Fruit fly (Drosophila melanogaster): Measurements from ENCODE around the gene CG42780.

The CG42780 gene

dm6 chrX:7337975-7338374 is 6.0 kb upstream of the CG42780 start (continued):
- TF ChIP-seq shn (GFP tag; optimal IDR thresholded peaks at IDR 0.05) (no peak), CG9727 (GFP tag; optimal IDR thresholded peaks at IDR 0.05) (no peak), CG6765 (GFP tag; optimal IDR thresholded peaks at IDR 0.05) (no peak), CG31441 (GFP tag; IDR thresholded peaks at IDR 0.05) (no peak), nerfin-2 (GFP tag; IDR thresholded peaks at IDR 0.05; ENCODE audit: partially characterized antibody) (no peak), CG6654 (GFP tag; optimal IDR thresholded peaks at IDR 0.05) (peak; percentile 98), mirr (GFP tag; optimal IDR thresholded peaks at IDR 0.05) (no peak), tio (GFP tag; optimal IDR thresholded peaks at IDR 0.05) (no peak), CG13775 (GFP tag; optimal IDR thresholded peaks at IDR 0.05) (no peak), wek (GFP tag; optimal IDR thresholded peaks at IDR 0.05) (no peak), CG11504 (tag; optimal IDR thresholded peaks at IDR 0.05) (no peak), seq (GFP tag; IDR thresholded peaks at IDR 0.05) (0 out of 2 replicates have a peak, but pooled peaks have one; percentile 0), CG10274 (GFP tag; optimal IDR thresholded peaks at IDR 0.05) (no peak), Dad (GFP tag; optimal IDR thresholded peaks at IDR 0.05) (no peak), emc (GFP tag; optimal IDR thresholded peaks at IDR 0.05) (no peak), CG7357 (GFP tag; IDR thresholded peaks at IDR 0.05) (no peak), CG12236 (GFP tag; optimal IDR thresholded peaks at IDR 0.05) (no peak), CG15479 (GFP tag; optimal IDR thresholded peaks at IDR 0.05) (no peak), scrt (GFP tag; optimal IDR thresholded peaks at IDR 0.05) (no peak), CG8944 (GFP tag; optimal IDR thresholded peaks at IDR 0.05) (no peak), CG6813 (GFP tag; optimal IDR thresholded peaks at IDR 0.05) (no peak)

dm6 chrX:7336962-7337844 is 5.2 kb upstream of the CG42780 start, which contains the start of gene CBP:
Gene CBP (plus strand): TSS chrX:7337352.
- TF ChIP-seq gcm2 (GFP tag; optimal IDR thresholded peaks at IDR 0.05) = peak; percentile 93
- TF ChIP-seq vfl (GFP tag; optimal IDR thresholded peaks at IDR 0.05) = peak; percentile 91
- peak; percentile 97 for TF ChIP-seq trem (tag; optimal IDR thresholded peaks at IDR 0.05)
- peak; percentile 90 for TF ChIP-seq Nf-YA (GFP tag; IDR thresholded peaks at IDR 0.05)
- peak; percentile 89 for TF ChIP-seq Lim3 (GFP tag; IDR thresholded peaks at IDR 0.05)
- TF ChIP-seq ab (GFP tag; optimal IDR thresholded peaks at IDR 0.05) = peak; percentile 91
- TF ChIP-seq pros (GFP tag; optimal IDR thresholded peaks at IDR 0.05) = peak; percentile 99
- TF ChIP-seq Atf-2 (GFP tag; optimal IDR thresholded peaks at IDR 0.05) = peak; percentile 97
- no peak for TF ChIP-seq inv (GFP tag; IDR thresholded peaks at IDR 0.05; ENCODE audit: partially characterized antibody)
- TF ChIP-seq sens-2 (GFP tag; IDR thresholded peaks at IDR 0.05) = peak; percentile 95
- TF ChIP-seq Ets65A (GFP tag) = peak; percentile 99
- peak; percentile 96 for TF ChIP-seq HLH3B (GFP tag; IDR thresholded peaks at IDR 0.05)
- TF ChIP-seq ind (GFP tag; optimal IDR thresholded peaks at IDR 0.05) = peak; percentile 97
- peak; percentile 91 for TF ChIP-seq schlank (tag; optimal IDR thresholded peaks at IDR 0.05)
- TF ChIP-seq BtbVII (GFP tag; optimal IDR thresholded peaks at IDR 0.05) = peak; percentile 96
- TF ChIP-seq CG3407 (GFP tag; optimal IDR thresholded peaks at IDR 0.05) = peak; percentile 96
- TF ChIP-seq onecut (GFP tag; IDR thresholded peaks at IDR 0.05) = peak; percentile 96
- TF ChIP-seq oc (tag; optimal IDR thresholded peaks at IDR 0.05) = peak; percentile 98
- peak; percentile 96 for TF ChIP-seq cato (GFP tag; optimal IDR thresholded peaks at IDR 0.05; ENCODE audit: borderline replicate concordance)
- peak; percentile 96 for TF ChIP-seq repo (GFP tag; optimal IDR thresholded peaks at IDR 0.05)
- TF ChIP-seq jumu (GFP tag; optimal IDR thresholded peaks at IDR 0.05) = peak; percentile 97
- peak; percentile 95 for TF ChIP-seq CG4617 (GFP tag; optimal IDR thresholded peaks at IDR 0.05; ENCODE audit: borderline replicate concordance)
- peak; percentile 98 for TF ChIP-seq HmgZ (tag; optimal IDR thresholded peaks at IDR 0.05)
- peak; percentile 96 for TF ChIP-seq lmd (GFP tag; IDR thresholded peaks at IDR 0.05)
- TF ChIP-seq CG14050 (GFP tag; IDR thresholded peaks at IDR 0.05) = peak; percentile 93
- peak; percentile 97 for TF ChIP-seq run (tag; optimal IDR thresholded peaks at IDR 0.05)
- peak in 1 of 2 experiments; percentile 98 for TF ChIP-seq Eip74EF (GFP tag; optimal IDR thresholded peaks at IDR 0.05)
- TF ChIP-seq CG11560 (tag; IDR thresholded peaks at IDR 0.05) = peak; percentile 78; the same call in 2 of the 3 replicates
